Fruit fly (Drosophila melanogaster) ovary, adult (tissue): ENCODE results near the gene AANATL7.
A peak's percentile ranks its signal among the peaks of the same experiment; 100 is the strongest.

ENCODE experiments used
- CG17801 ChIP-seq: fragments of 200-800 bp; optimal IDR thresholded peaks from 2 replicates; lab custom pipeline; 2019; ENCODE audit warnings: missing biosample characterization, mild to moderate bottlenecking, missing genetic modification characterization, moderate library complexity; ENCODE audit not compliant: partially characterized antibody

Gene AANATL7

dm6 chrX:2580319-2581008 lies at the start of gene AANATL7, which contains the start of gene Vha36-3:
Gene AANATL7 (plus strand): TSS chrX:2580958.
Gene Vha36-3 (minus strand): TSS chrX:2580560.
- TF ChIP-seq CG17801 (GFP tag; lab: Kevin White, UChicago), result no peak

- no peak for TF ChIP-seq CG17801 (GFP tag; lab: Kevin White, UChicago)
Measured at dm6 chrX:2531280-2531807, 49.4 kb upstream of the AANATL7 start.

DNA sequence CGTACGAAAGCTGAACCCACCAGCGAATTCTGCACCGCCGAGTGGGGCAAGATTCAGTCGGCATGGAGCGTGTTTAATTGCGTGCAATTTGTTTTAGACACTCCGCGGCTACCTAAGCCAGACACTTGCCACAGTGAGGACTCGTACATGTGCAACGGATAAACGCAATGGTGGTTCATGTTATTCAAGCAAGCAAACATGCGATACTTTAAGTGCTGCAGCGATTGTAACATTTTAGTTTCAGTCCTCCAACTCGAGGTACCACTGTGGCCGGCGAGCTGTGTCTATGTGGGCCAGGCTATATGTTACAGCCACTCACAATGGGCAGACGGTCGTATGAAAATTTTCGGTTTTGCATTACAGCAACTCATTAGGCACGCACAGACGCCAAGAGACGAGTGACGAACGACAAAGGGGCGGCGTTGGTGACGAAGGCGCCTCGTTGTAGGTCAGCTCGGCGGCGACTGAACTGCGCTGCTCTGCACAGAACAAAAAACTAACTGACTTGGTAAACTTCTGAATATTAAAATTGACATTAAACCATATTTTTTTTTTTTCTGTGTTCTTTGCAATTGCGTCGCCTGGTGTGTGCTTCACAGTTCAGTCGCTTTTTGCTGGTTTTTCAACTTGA lies 46.8 kb upstream of the AANATL7 start:
- peak; percentile 59 for TF ChIP-seq CG17801 (GFP tag; lab: Kevin White, UChicago)

dm6 chrX:2534951-2535693 lies 45.6 kb upstream of the AANATL7 start:
- TF ChIP-seq CG17801 (GFP tag; lab: Kevin White, UChicago), result no peak

DNA sequence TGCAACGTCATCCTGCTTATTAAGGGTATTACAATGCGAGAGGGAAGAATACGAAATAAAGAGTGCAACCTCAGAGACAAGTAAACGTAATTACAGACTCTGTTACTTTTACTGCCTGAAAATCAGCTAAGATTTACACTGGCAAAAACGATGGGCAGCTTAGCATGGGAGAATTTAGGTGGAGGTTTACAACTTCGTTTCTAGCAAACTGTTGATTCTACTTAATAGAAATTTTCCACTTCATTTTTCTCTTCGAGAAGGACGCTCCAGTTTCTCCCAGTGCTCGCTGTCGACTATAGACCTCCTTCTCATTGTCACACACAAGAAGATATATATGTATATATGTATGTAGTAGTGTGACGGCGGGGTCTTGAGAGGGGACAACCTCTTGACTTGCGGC lies 44.6 kb upstream of the AANATL7 start:
- no peak for TF ChIP-seq CG17801 (GFP tag; lab: Kevin White, UChicago)

DNA sequence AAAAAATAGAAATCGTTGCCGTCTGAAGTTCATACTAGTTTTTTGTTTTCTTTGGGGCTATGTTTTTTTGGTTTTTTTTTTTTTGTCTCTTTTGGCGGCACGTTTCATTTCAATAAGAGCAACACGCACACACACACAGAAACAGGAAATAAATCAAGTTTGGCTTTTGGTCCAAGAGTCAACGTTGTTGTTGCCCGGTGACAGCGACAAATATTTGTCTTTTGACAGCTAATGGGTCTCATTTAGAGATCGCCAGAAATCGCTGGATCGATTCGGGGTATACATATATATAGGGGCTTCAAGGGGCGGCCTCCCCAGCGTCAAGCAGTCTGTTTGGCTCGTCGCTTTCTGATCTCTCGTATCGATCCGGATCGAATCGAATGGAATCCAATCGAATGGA lies 43.4 kb upstream of the AANATL7 start:
- TF ChIP-seq CG17801 (GFP tag; lab: Kevin White, UChicago), result no peak

DNA sequence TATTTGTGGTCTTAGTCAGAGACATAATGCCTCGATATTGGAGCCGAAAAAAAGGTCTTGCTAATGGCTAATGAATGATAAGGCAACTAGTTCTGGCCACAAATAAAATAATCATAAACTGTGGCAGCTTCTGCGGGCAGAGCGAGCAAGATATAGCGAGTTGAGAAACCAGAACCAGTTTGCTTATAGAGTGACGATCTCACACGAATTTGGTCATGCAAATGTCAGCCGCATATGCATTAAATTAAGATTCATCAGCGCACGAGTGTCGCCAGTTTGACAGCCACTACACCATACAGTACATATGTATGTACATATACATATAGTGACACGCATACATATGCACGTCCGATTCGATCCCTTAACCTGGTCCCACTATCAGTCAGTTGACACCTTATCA lies 42.4 kb upstream of the AANATL7 start:
- TF ChIP-seq CG17801 (GFP tag; lab: Kevin White, UChicago), result no peak

DNA sequence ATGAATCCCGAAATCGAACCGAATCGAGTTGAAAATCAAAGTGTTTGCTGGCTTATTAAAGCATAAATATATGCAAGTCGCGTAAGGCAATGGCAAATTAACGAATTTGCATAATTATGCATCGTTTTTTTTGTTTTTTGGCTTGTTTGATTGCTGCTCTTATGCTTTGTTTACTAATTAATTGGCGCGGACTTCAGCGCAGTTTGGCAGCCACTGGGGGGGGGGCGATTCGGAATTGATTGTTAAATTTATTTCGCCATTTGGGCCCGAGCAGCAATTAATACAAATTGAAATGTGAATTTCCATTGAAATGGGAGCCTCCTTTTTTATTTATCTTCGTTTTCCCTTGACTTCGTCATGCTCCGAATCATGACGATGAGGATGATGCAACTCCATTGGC lies 41.3 kb upstream of the AANATL7 start:
- no peak for TF ChIP-seq CG17801 (GFP tag; lab: Kevin White, UChicago)

DNA sequence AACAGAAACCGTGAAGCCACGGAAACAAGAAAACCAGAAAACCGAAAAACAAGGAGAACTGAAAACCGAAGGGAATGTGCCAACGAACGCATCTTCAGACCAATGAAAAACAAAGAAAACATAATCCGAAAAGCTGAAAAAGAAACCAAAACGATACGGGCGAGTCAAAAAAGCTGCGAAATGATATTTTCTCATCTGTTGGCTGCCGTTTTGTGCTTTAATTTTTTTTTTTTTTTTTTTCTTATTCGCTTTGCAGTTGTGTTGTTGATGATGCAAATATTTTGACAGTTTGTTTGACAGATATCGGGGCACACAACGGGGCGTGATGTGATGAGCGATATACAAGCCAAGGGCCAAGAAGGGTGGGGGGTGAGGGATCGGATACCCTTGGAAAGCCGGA lies 38.3 kb upstream of the AANATL7 start:
- peak; percentile 36 for TF ChIP-seq CG17801 (GFP tag; lab: Kevin White, UChicago)

- no peak for TF ChIP-seq CG17801 (GFP tag; lab: Kevin White, UChicago)
Measured at dm6 chrX:2545328-2545758, 35.4 kb upstream of the AANATL7 start, which contains the start of gene trol. Gene trol (minus strand): TSS chrX:2545427.

dm6 chrX:2546260-2546659 lies 34.5 kb upstream of the AANATL7 start:
- TF ChIP-seq CG17801 (GFP tag; lab: Kevin White, UChicago), result no peak

dm6 chrX:2546664-2547487 lies 33.9 kb upstream of the AANATL7 start:
- no peak for TF ChIP-seq CG17801 (GFP tag; lab: Kevin White, UChicago)

DNA sequence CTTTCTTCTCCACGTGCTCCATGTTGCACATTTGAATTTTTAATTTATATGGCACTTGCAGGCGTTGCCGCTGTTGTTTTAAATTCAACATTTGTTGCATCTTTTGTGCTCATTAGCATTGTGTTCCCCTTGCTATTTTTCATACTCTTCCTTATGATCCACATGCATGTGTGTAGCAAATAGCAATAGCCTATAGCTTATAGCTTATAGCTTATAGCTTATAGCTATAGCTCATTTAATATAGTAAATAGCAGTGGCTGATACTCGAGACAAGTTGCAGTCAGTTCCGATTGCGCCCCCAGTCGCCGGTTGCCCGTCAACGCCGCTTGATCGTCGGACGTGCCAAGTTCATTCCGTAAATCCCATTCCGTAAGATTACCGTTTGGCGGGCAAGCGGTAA lies 28.9 kb upstream of the AANATL7 start, which contains the start of gene Pdfr:
Gene Pdfr, plus strand, starts transcription at position 301 of the 400 bp plus-strand sequence.
- TF ChIP-seq CG17801 (GFP tag; lab: Kevin White, UChicago), result no peak

- no peak for TF ChIP-seq CG17801 (GFP tag; lab: Kevin White, UChicago)
Measured at dm6 chrX:2553862-2554261, 26.9 kb upstream of the AANATL7 start.
